Fruit fly (Drosophila melanogaster): ENCODE results near the gene CG13312.

Gene CG13312

DNA sequence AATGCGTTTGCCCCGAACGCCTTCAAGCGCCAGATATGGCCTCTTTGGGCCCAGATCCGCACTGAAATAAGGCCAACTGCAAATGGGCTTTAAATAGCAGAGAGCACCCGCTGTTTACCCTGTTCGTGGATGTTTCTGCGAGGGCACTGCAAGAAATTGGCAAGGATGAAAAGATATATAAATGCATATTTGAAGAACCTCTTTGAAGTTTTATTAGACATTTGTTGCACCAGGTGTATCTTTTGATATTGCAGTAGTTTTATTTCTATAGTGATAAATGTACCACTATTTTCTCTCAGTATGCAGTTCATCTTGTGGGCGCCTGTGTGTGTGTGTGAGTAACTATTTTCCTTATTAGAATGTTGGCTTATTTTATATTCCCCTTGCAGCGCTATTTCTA lies 6.5 kb upstream of the CG13312 start (continued):
- TF ChIP-seq CG8924 (tag; optimal IDR thresholded peaks at IDR 0.05) (no peak), pzg (GFP tag; optimal IDR thresholded peaks at IDR 0.05) (no peak), tgo (GFP tag; IDR thresholded peaks at IDR 0.05) (peak; percentile 71), CG10565 (GFP tag; optimal IDR thresholded peaks at IDR 0.05) (no peak), Atf6 (GFP tag; IDR thresholded peaks at IDR 0.05) (peak; percentile 31; the same call in 1 of the 2 replicates), ranshi (GFP tag; IDR thresholded peaks at IDR 0.05) (peak; percentile 66), usp (GFP tag; optimal IDR thresholded peaks at IDR 0.05) (no peak), al (GFP tag; IDR thresholded peaks at IDR 0.05) (0 out of 2 replicates have a peak, but pooled peaks have one; percentile 19), Dbx (GFP tag; IDR thresholded peaks at IDR 0.05) (peak; percentile 47; the same call in 1 of the 3 replicates), Atf-2 (GFP tag; optimal IDR thresholded peaks at IDR 0.05) (no peak), CG4617 (GFP tag; optimal IDR thresholded peaks at IDR 0.05; ENCODE audit: borderline replicate concordance) (no peak), CG11560 (tag; IDR thresholded peaks at IDR 0.05) (0 out of 3 replicates have a peak, but pooled peaks have one; percentile 35), CG11695 (GFP tag; IDR thresholded peaks at IDR 0.05) (peak; percentile 39; the same call in 1 of the 3 replicates), CG16815 (GFP tag; optimal IDR thresholded peaks at IDR 0.05) (no peak), CG12659 (GFP tag; optimal IDR thresholded peaks at IDR 0.05) (no peak), CG1647 (GFP tag; optimal IDR thresholded peaks at IDR 0.05) (no peak), Hey (tag; optimal IDR thresholded peaks at IDR 0.05) (no peak), CG10654 (GFP tag; optimal IDR thresholded peaks at IDR 0.05) (no peak), CG4424 (GFP tag; optimal IDR thresholded peaks at IDR 0.05) (peak; percentile 32), sc (optimal IDR thresholded peaks at IDR 0.05) (no peak), sc (GFP tag; optimal IDR thresholded peaks at IDR 0.05) (no peak), Nf-YB (GFP tag; optimal IDR thresholded peaks at IDR 0.05) (no peak), CG42726 (GFP tag; IDR thresholded peaks at IDR 0.05; ENCODE audit: partially characterized antibody) (no peak), HmgD (GFP tag; optimal IDR thresholded peaks at IDR 0.05) (no peak), CG3281 (GFP tag; optimal IDR thresholded peaks at IDR 0.05) (no peak), CG4820 (GFP tag; optimal IDR thresholded peaks at IDR 0.05) (peak; percentile 36), CG4404 (GFP tag; IDR thresholded peaks at IDR 0.05) (peak; percentile 35; the same call in 1 of the 2 replicates), Ssrp (tag; optimal IDR thresholded peaks at IDR 0.05) (no peak), lola (GFP tag; optimal IDR thresholded peaks at IDR 0.05) (no peak), CG9437 (GFP tag; optimal IDR thresholded peaks at IDR 0.05) (no peak), Hr78 (GFP tag; optimal IDR thresholded peaks at IDR 0.05) (no peak), chn (GFP tag; optimal IDR thresholded peaks at IDR 0.05) (no peak), zen (tag; optimal IDR thresholded peaks at IDR 0.05) (peak; percentile 20), Sox100B (GFP tag; optimal IDR thresholded peaks at IDR 0.05) (peak; percentile 9), wdn (GFP tag; IDR thresholded peaks at IDR 0.05) (0 out of 2 replicates have a peak, but pooled peaks have one; percentile 6), Dfd (GFP tag; optimal IDR thresholded peaks at IDR 0.05) (no peak), Sry-β (GFP tag; optimal IDR thresholded peaks at IDR 0.05) (no peak), peb (GFP tag; IDR thresholded peaks at IDR 0.05) (no peak), ken (GFP tag; IDR thresholded peaks at IDR 0.05) (peak; percentile 53; the same call in 1 of the 3 replicates), Dp (GFP tag; optimal IDR thresholded peaks at IDR 0.05) (no peak), CG5180 (GFP tag; optimal IDR thresholded peaks at IDR 0.05) (no peak), abd-A (tag; optimal IDR thresholded peaks at IDR 0.05) (no peak), Hr51 (GFP tag; optimal IDR thresholded peaks at IDR 0.05) (peak in 1 of 2 experiments; percentile 17), B-H2 (GFP tag; optimal IDR thresholded peaks at IDR 0.05) (no peak), sens-2 (GFP tag; IDR thresholded peaks at IDR 0.05) (no peak), Hr3 (GFP tag; optimal IDR thresholded peaks at IDR 0.05) (no peak), sima (GFP tag; optimal IDR thresholded peaks at IDR 0.05) (no peak), CG31388 (GFP tag; optimal IDR thresholded peaks at IDR 0.05) (no peak), HLHmδ (GFP tag; optimal IDR thresholded peaks at IDR 0.05) (no peak), C15 (GFP tag; IDR thresholded peaks at IDR 0.05) (0 out of 3 replicates have a peak, but pooled peaks have one; percentile 31), phol (tag; optimal IDR thresholded peaks at IDR 0.05) (peak; percentile 28)
